Fruit fly (Drosophila melanogaster) whole organism, embryonic: ENCODE measurements around the gene CG5171.

ENCODE experiments used
- Atf-2 ChIP-seq: fragments of 200-800 bp; sonication (Bioruptor generic); optimal IDR thresholded peaks from 2 replicates; lab custom pipeline; 2016; ENCODE audit warnings: missing biosample characterization, missing genetic modification characterization
- CG10462 ChIP-seq: fragments of 200-800 bp; sonication (Bioruptor generic); optimal IDR thresholded peaks from 2 replicates; lab custom pipeline; 2016; ENCODE audit warnings: missing biosample characterization, missing genetic modification characterization
- CG10565 ChIP-seq: fragments of 200-800 bp; sonication (Bioruptor generic); optimal IDR thresholded peaks from 3 replicates; lab custom pipeline; 2016; ENCODE audit warnings: missing biosample characterization, mild to moderate bottlenecking, missing genetic modification characterization
- CG11093 ChIP-seq: fragments of 200-800 bp; sonication (Bioruptor generic); IDR thresholded peaks from 3 replicates; pipeline ENCODE4 v1.3.6; 2022; ENCODE audit warnings: missing biosample characterization, missing genetic modification characterization
- CG11695 ChIP-seq: fragments of 200-800 bp; sonication (Bioruptor generic); IDR thresholded peaks from 3 replicates; pipeline ENCODE4 v1.3.6; 2022; ENCODE audit warnings: missing biosample characterization, missing genetic modification characterization
- CG15514 ChIP-seq: fragments of 200-800 bp; sonication (Bioruptor generic); optimal IDR thresholded peaks from 3 replicates; lab custom pipeline; 2017; ENCODE audit warnings: missing biosample characterization, missing genetic modification characterization, mild to moderate bottlenecking, moderate library complexity, missing genetic modification reagents
- CG1602 ChIP-seq: fragments of 200-800 bp; sonication (Bioruptor generic); optimal IDR thresholded peaks from 3 replicates; lab custom pipeline; 2016; ENCODE audit warnings: missing biosample characterization, missing genetic modification characterization
- CG17361 ChIP-seq: fragments of 200-800 bp; sonication (Bioruptor generic); IDR thresholded peaks from 3 replicates; pipeline ENCODE4 v1.3.6; 2022; ENCODE audit warnings: missing biosample characterization, missing genetic modification characterization
- CG18262 ChIP-seq: fragments of 200-800 bp; optimal IDR thresholded peaks from 3 replicates; lab custom pipeline; 2019; ENCODE audit warnings: missing biosample characterization, mild to moderate bottlenecking, missing genetic modification characterization, moderate library complexity
- CG2712 ChIP-seq: fragments of 200-800 bp; optimal IDR thresholded peaks from 3 replicates; lab custom pipeline; 2019; ENCODE audit warnings: missing biosample characterization, mild to moderate bottlenecking, missing genetic modification characterization, moderate library complexity
- CG31388 ChIP-seq: fragments of 200-800 bp; sonication (Bioruptor generic); optimal IDR thresholded peaks from 2 replicates; lab custom pipeline; 2016; ENCODE audit warnings: missing biosample characterization, missing genetic modification characterization
- CG31441 ChIP-seq: fragments of 200-800 bp; sonication (Bioruptor generic); IDR thresholded peaks from 2 replicates; pipeline ENCODE4 v1.3.6; 2022; ENCODE audit warnings: missing biosample characterization, missing genetic modification characterization
- CG3726 ChIP-seq: fragments of 200-800 bp; sonication (Bioruptor generic); IDR thresholded peaks from 3 replicates; pipeline ENCODE4, ENCODE4 v1.3.6; 2022; ENCODE audit warnings: missing biosample characterization, missing genetic modification characterization
- CG6765 ChIP-seq: fragments of 200-800 bp; sonication (Bioruptor generic); optimal IDR thresholded peaks from 3 replicates; lab custom pipeline; 2017; ENCODE audit warnings: missing biosample characterization, mild to moderate bottlenecking, missing genetic modification characterization
- CG8290 ChIP-seq, 3 experiments: fragments of 200-800 bp; sonication (Bioruptor generic); optimal IDR thresholded peaks; 2 replicates each; lab custom pipeline; 2016 to 2019; ENCODE audit warnings: missing biosample characterization in 3 of 3, missing genetic modification characterization in 3 of 3, mild to moderate bottlenecking in 2 of 3, moderate library complexity in 1 of 3
- CG9817 ChIP-seq: fragments of 200-800 bp; sonication (Bioruptor generic); optimal IDR thresholded peaks from 2 replicates; lab custom pipeline; 2018; ENCODE audit warnings: missing biosample characterization, mild to moderate bottlenecking, missing genetic modification characterization, moderate library complexity
- Doc2 ChIP-seq: fragments of 200-800 bp; sonication (Bioruptor generic); IDR thresholded peaks from 2 replicates; pipeline ENCODE4 v1.3.6; 2022; ENCODE audit warnings: missing biosample characterization, missing genetic modification characterization
- Drgx ChIP-seq: fragments of 200-800 bp; sonication (Bioruptor generic); IDR thresholded peaks from 2 replicates; pipeline ENCODE4 v1.3.6; 2022; ENCODE audit warnings: missing biosample characterization, missing genetic modification characterization
- Eip74EF ChIP-seq, 2 experiments: fragments of 200-800 bp in 1 of 2; fragments of >200 bp in 1 of 2; sonication (Bioruptor generic) in 1 of 2; optimal IDR thresholded peaks; 2 replicates each; lab custom pipeline; 2017 to 2019; ENCODE audit warnings: missing biosample characterization in 2 of 2, missing genetic modification characterization in 2 of 2, mild to moderate bottlenecking in 1 of 2, moderate library complexity in 1 of 2
- Gsc ChIP-seq: fragments of 200-800 bp; sonication (Bioruptor generic); IDR thresholded peaks from 2 replicates; pipeline ENCODE4 v1.3.6; 2022; ENCODE audit warnings: missing biosample characterization, missing genetic modification characterization
- Hr39 ChIP-seq: fragments of >200 bp; optimal IDR thresholded peaks from 2 replicates; lab custom pipeline; 2017
- Max ChIP-seq: fragments of 200-800 bp; sonication (Bioruptor generic); optimal IDR thresholded peaks from 2 replicates; lab custom pipeline; 2016; ENCODE audit warnings: missing biosample characterization, mild to moderate bottlenecking, missing genetic modification characterization
- Mrtf ChIP-seq: fragments of 200-800 bp; sonication (Bioruptor generic); IDR thresholded peaks from 3 replicates; pipeline ENCODE4 v1.3.6; 2022; ENCODE audit warnings: missing biosample characterization, missing genetic modification characterization
- PHDP ChIP-seq: fragments of 200-800 bp; sonication (Bioruptor generic); optimal IDR thresholded peaks from 3 replicates; lab custom pipeline; 2018; ENCODE audit warnings: missing biosample characterization, mild to moderate bottlenecking, missing genetic modification characterization, moderate library complexity
- Ptx1 ChIP-seq: fragments of 200-800 bp; sonication (Bioruptor generic); IDR thresholded peaks from 2 replicates; pipeline ENCODE4 v1.3.6; 2022; ENCODE audit warnings: missing biosample characterization, missing genetic modification characterization
- Sry-β ChIP-seq: fragments of 200-800 bp; sonication (Bioruptor generic); optimal IDR thresholded peaks from 2 replicates; lab custom pipeline; 2018; ENCODE audit warnings: missing biosample characterization, mild to moderate bottlenecking, missing genetic modification characterization, moderate library complexity
- Tbp ChIP-seq: fragments of >200 bp; optimal IDR thresholded peaks from 2 replicates; lab custom pipeline; 2018; ENCODE audit warnings: missing biosample characterization, missing genetic modification characterization
- Trl ChIP-seq, 3 experiments: fragments of >200 bp in 2 of 3; fragments of 200-800 bp in 1 of 3; sonication (Bioruptor generic) in 1 of 3; optimal IDR thresholded peaks; 2 replicates in 1 of 3; 3 replicates in 2 of 3; lab custom pipeline; 2016 to 2017; ENCODE audit warnings: missing biosample characterization in 1 of 3, missing genetic modification characterization in 1 of 3
- amos ChIP-seq: fragments of 200-800 bp; sonication (Bioruptor generic); IDR thresholded peaks from 2 replicates; pipeline ENCODE4 v1.3.6; 2022; ENCODE audit warnings: missing biosample characterization, missing genetic modification characterization; ENCODE audit not compliant: partially characterized antibody
- ara ChIP-seq: fragments of 200-800 bp; sonication (Bioruptor generic); IDR thresholded peaks from 2 replicates; pipeline ENCODE4 v1.3.6; 2022; ENCODE audit warnings: missing biosample characterization, missing genetic modification characterization
- bab2 ChIP-seq: fragments of 200-800 bp; sonication (Bioruptor generic); optimal IDR thresholded peaks from 2 replicates; lab custom pipeline; 2016; ENCODE audit warnings: missing biosample characterization, missing genetic modification characterization
- corto ChIP-seq: fragments of 200-800 bp; sonication (Bioruptor generic); optimal IDR thresholded peaks from 2 replicates; lab custom pipeline; 2016; ENCODE audit warnings: missing biosample characterization, mild to moderate bottlenecking, missing genetic modification characterization, moderate library complexity
- danr ChIP-seq: fragments of 200-800 bp; sonication (Bioruptor generic); IDR thresholded peaks from 2 replicates; pipeline ENCODE4 v1.3.6; 2022; ENCODE audit warnings: missing biosample characterization, missing genetic modification characterization
- dimm ChIP-seq: fragments of 200-800 bp; sonication (Bioruptor generic); IDR thresholded peaks from 2 replicates; pipeline ENCODE4 v1.3.6; 2022; ENCODE audit warnings: missing biosample characterization, missing genetic modification characterization
- dmrt11E ChIP-seq: fragments of 200-800 bp; sonication (Bioruptor generic); optimal IDR thresholded peaks from 3 replicates; lab custom pipeline; 2018; ENCODE audit warnings: missing biosample characterization, mild to moderate bottlenecking, missing genetic modification characterization, moderate library complexity
- gem ChIP-seq: fragments of 200-800 bp; sonication (Bioruptor generic); optimal IDR thresholded peaks from 2 replicates; lab custom pipeline; 2019; ENCODE audit warnings: missing biosample characterization, mild to moderate bottlenecking, missing genetic modification characterization, moderate library complexity
- jing ChIP-seq: fragments of 200-800 bp; sonication (Bioruptor generic); optimal IDR thresholded peaks from 2 replicates; lab custom pipeline; 2018; ENCODE audit warnings: missing biosample characterization, mild to moderate bottlenecking, missing genetic modification characterization
- kni ChIP-seq: fragments of 200-800 bp; sonication (Bioruptor generic); optimal IDR thresholded peaks from 3 replicates; lab custom pipeline; 2017; ENCODE audit warnings: mild to moderate bottlenecking, missing biosample characterization, missing genetic modification reagents, missing genetic modification characterization
- mam ChIP-seq: fragments of 200-800 bp; sonication (Bioruptor generic); optimal IDR thresholded peaks from 3 replicates; lab custom pipeline; 2016; ENCODE audit warnings: missing biosample characterization, missing genetic modification characterization
- nau ChIP-seq: fragments of 200-800 bp; sonication (Bioruptor generic); optimal IDR thresholded peaks from 3 replicates; lab custom pipeline; 2017; ENCODE audit warnings: missing biosample characterization, mild to moderate bottlenecking, missing genetic modification characterization, missing genetic modification reagents
- p53 ChIP-seq: fragments of 200-800 bp; sonication (Bioruptor generic); optimal IDR thresholded peaks from 2 replicates; lab custom pipeline; 2016; ENCODE audit warnings: missing biosample characterization, missing genetic modification characterization
- pnt ChIP-seq: fragments of 200-800 bp; sonication (Bioruptor generic); optimal IDR thresholded peaks from 3 replicates; lab custom pipeline; 2016; ENCODE audit warnings: missing biosample characterization, missing genetic modification characterization
- sens ChIP-seq: fragments of 200-800 bp; sonication (Bioruptor generic); peaks from one replicate; lab custom pipeline; 2016; ENCODE audit warnings: missing biosample characterization, missing genetic modification characterization
- slou ChIP-seq: fragments of 200-800 bp; sonication (Bioruptor generic); optimal IDR thresholded peaks from 3 replicates; lab custom pipeline; 2016; ENCODE audit warnings: missing biosample characterization, missing genetic modification characterization
- ttk ChIP-seq: fragments of 200-800 bp; sonication (Bioruptor generic); IDR thresholded peaks from 2 replicates; pipeline ENCODE4 v2.1.2; 2022; ENCODE audit warnings: missing biosample characterization, missing genetic modification characterization
- usp ChIP-seq: fragments of >200 bp; optimal IDR thresholded peaks from 2 replicates; lab custom pipeline; 2017; ENCODE audit warnings: missing biosample characterization, missing genetic modification characterization
- wdn ChIP-seq: fragments of 200-800 bp; sonication (Bioruptor generic); IDR thresholded peaks from 2 replicates; pipeline ENCODE4 v1.3.6; 2022; ENCODE audit warnings: missing biosample characterization, missing genetic modification characterization
- z ChIP-seq: fragments of 200-800 bp; sonication (Bioruptor generic); IDR thresholded peaks from 3 replicates; pipeline ENCODE4 v1.3.6; 2022; ENCODE audit warnings: missing biosample characterization, missing genetic modification characterization

CG5171 gene

DNA sequence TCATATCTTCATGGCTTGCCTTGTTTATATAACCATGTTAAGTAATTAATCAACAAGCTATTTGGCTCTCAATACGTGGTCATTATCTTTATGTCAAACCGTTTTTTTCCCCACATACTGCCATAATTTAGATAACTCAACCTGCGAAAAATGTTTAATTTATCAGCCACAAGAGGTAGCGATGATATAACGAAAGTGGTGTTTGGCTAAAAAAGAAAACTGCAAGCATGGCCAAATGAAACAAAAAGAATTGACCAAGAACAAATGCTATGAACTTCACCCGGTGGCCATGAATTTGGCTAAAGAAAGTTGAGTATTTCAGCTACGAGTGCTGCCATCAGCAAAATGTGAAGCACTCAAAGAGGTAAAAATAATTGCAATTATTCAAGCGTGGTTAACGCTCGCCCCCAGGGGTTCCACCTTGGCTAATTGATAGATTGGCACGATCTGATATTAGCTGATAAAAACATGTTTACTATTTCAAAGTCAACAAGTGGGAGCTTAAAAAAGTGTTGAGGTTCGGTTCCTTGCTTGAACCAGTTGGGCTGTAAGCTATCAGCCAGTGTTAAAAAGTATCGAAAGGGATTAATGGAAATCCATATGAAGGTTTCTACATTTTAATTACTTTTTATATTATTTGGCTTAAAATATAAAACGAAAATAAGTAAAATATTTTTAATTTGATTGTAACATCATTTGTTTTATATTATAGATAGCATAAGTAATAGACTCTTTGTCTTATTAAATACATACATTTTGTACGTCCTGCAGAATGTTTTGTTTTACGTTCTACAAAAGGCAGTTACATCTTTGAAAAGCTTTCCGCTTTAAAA, 35.6 kb downstream of the CG5171 start (continued):
- TF ChIP-seq jing (no peak), CG15514 (peak; percentile 91), gem (tag; lab: Kevin White, UChicago) (peak; percentile 67), corto (GFP tag; lab: Kevin White, UChicago) (no peak), ara (GFP tag; lab: Robert Waterston, UW) (peak; percentile 50; the same call in 1 of the 2 replicates), CG8290 (GFP tag; optimal IDR thresholded peaks at IDR 0.05; lab: Kevin White, UChicago) (peak; percentile 33), CG8290 (tag; optimal IDR thresholded peaks at IDR 0.05; lab: Kevin White, UChicago) (peak; percentile 22 to 97), Trl (optimal IDR thresholded peaks at IDR 0.05; lab: Kevin White, UChicago) (no peak), Trl (GFP tag; optimal IDR thresholded peaks at IDR 0.05; lab: Kevin White, UChicago) (peak; percentile 78), dimm (peak; percentile 52; the same call in 1 of the 2 replicates), Max (peak; percentile 32), Tbp (no peak), dmrt11E (tag; lab: Kevin White, UChicago) (no peak), CG18262 (peak; percentile 12), Mrtf (peak; percentile 74; the same call in 2 of the 3 replicates), z (GFP tag; lab: Robert Waterston, UW) (no peak), CG2712 (no peak), Drgx (GFP tag; lab: Robert Waterston, UW) (no peak; the same call in 1 of the 2 replicates), p53 (GFP tag; lab: Kevin White, UChicago) (peak; percentile 68), CG17361 (GFP tag; lab: Robert Waterston, UW) (peak; percentile 42; the same call in 2 of the 3 replicates), CG11695 (peak; percentile 70; the same call in 2 of the 3 replicates), Eip74EF (GFP tag; optimal IDR thresholded peaks at IDR 0.05; lab: Kevin White, UChicago) (peak in 1 of 2 experiments; percentile 17), Ptx1 (GFP tag; lab: Robert Waterston, UW) (peak; percentile 61), usp (no peak), bab2 (peak; percentile 84), slou (GFP tag; lab: Kevin White, UChicago) (peak; percentile 72), wdn (peak; percentile 64), CG3726 (peak; percentile 66; the same call in 1 of the 3 replicates), sens (GFP tag; lab: Kevin White, UChicago) (peak; percentile 93), PHDP (peak; percentile 51), CG31441 (GFP tag; lab: Robert Waterston, UW) (peak; percentile 43; the same call in 1 of the 2 replicates), CG10462 (GFP tag; lab: Kevin White, UChicago) (peak; percentile 41), amos (GFP tag; lab: Robert Waterston, UW) (no peak), ttk (peak; percentile 31; the same call in 1 of the 2 replicates), danr (GFP tag; lab: Robert Waterston, UW) (peak; percentile 69; the same call in 1 of the 2 replicates), CG31388 (GFP tag; lab: Kevin White, UChicago) (peak; percentile 23), Atf-2 (GFP tag; lab: Kevin White, UChicago) (peak; percentile 63), kni (GFP tag; lab: Kevin White, UChicago) (peak; percentile 58), CG10565 (GFP tag; lab: Kevin White, UChicago) (no peak), Hr39 (no peak), Sry-β (GFP tag; lab: Kevin White, UChicago) (no peak), mam (GFP tag; lab: Kevin White, UChicago) (peak; percentile 75), CG1602 (peak; percentile 36), CG6765 (GFP tag; lab: Kevin White, UChicago) (peak; percentile 52), pnt (GFP tag; lab: Kevin White, UChicago) (peak; percentile 56), nau (peak; percentile 80), Gsc (GFP tag; lab: Robert Waterston, UW) (no peak), CG9817 (tag; lab: Kevin White, UChicago) (peak; percentile 71), Doc2 (no peak), CG11093 (GFP tag; lab: Robert Waterston, UW) (peak; percentile 57; the same call in 1 of the 3 replicates)
